Worm (Caenorhabditis elegans): Measurements from ENCODE around the gene irld-1.
A peak's percentile ranks its signal among the peaks of the same experiment; 100 is the strongest.

The irld-1 gene

DNA sequence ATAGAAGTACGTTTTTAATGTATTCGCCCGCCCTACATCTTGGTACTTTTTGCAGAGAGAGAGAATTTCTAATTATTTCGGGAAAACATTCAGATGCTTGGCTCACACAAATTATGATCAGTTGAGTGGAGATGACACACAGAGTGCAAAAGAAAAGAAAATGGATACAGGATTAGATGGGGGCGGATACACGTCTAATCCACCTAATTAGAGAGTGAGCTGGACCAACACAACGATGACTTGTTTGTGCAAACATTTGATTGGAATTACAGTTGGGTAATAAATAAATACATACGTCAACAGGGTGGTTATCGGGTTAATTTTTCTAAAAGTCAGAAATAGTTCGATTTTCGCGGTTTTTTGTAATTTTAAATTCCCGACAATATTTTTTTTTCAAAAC is 22.6 kb downstream of the irld-1 start:
- TF ChIP-seq unc-42 (tag; optimal IDR thresholded peaks at IDR 0.05) (peak; percentile 46), pha-2 (tag; optimal IDR thresholded peaks at IDR 0.05) (no peak), ceh-45 (GFP tag; IDR thresholded peaks at IDR 0.05) (no peak), ceh-31 (tag; optimal IDR thresholded peaks at IDR 0.05) (peak; percentile 55)

DNA sequence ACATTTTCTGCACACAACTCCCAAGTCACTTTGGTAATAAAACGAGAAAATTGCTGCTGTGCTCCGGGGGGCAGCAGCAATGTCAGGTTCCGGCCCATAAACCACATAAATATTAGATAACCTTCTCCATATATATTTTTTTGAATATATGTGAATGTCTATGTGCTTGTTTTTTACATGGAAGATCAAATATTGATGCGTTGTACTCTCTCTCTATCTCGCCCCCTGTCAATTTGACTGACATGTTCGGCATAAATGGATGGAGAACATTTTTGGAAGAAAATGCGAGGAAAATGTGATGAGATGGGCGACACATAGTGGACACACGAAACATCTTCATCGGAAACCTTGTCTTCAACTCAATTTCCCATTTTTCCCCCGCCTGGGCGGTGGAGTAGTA is 23.5 kb downstream of the irld-1 start:
- TF ChIP-seq unc-55 (GFP tag; optimal IDR thresholded peaks at IDR 0.05) (peak; percentile 71), ceh-14 (tag; optimal IDR thresholded peaks at IDR 0.05) (no peak), ceh-30 (tag; optimal IDR thresholded peaks at IDR 0.05) (no peak), ceh-19 (GFP tag; optimal IDR thresholded peaks at IDR 0.05) (no peak), rnt-1 (tag; optimal IDR thresholded peaks at IDR 0.05) (no peak), unc-42 (tag; optimal IDR thresholded peaks at IDR 0.05) (peak; percentile 48)

DNA sequence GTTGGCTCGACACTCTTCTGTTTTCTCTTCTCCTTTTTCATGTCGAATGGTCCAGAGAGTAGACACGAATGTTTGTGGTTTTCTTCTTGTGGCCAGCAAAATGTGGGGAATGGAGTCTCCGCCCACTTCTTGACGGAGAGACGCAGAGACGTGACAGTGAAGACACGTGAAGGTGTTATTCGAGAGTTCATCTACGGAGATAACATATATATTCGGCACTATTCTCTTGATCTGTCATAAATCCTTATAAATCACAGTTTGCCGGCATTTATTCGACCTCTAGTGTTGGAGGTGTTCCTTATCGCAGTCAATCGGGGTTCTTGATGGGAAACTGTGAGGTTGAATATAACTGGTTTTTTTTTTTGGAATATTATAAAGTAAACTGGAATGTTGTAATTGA is 24.9 kb downstream of the irld-1 start, which contains the start of gene F32D1.3:
TSS of gene F32D1.3 (minus strand) at position 65 of the 400 bp plus-strand sequence.
- TF ChIP-seq nhr-11 (tag; optimal IDR thresholded peaks at IDR 0.05) (no peak), nhr-232 (tag; optimal IDR thresholded peaks at IDR 0.05) (no peak), unc-55 (GFP tag; optimal IDR thresholded peaks at IDR 0.05) (peak; percentile 4), ahr-1 (tag; optimal IDR thresholded peaks at IDR 0.05) (no peak), mec-3 (tag; optimal IDR thresholded peaks at IDR 0.05; ENCODE audit: borderline replicate concordance) (no peak), ets-4 (tag; optimal IDR thresholded peaks at IDR 0.05) (no peak)

DNA sequence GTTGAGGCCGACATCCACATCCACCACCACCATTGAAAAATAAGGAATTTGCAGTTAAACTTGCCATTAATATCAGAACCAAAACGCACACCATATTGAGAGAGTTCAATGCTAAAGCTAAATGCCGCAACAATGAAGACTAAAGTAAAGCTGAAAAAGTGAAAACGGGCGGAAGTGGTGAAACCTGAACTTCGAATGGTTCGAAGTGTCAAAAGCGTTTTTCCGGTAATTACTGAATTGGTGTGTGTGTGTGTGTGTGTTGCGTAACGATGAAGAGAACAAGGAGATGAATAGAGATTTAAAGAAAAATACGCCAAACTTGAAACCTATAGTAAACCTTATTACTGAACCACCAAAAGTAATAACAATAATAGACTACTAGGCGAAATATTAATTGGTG is 28.0 kb downstream of the irld-1 start, which contains the start of gene grl-13:
TSS of gene grl-13 (minus strand) at position 101 of the 400 bp plus-strand sequence.
- no peak for TF ChIP-seq pros-1 (tag; optimal IDR thresholded peaks at IDR 0.05)
- no peak for TF ChIP-seq nhr-232 (tag; optimal IDR thresholded peaks at IDR 0.05)

DNA sequence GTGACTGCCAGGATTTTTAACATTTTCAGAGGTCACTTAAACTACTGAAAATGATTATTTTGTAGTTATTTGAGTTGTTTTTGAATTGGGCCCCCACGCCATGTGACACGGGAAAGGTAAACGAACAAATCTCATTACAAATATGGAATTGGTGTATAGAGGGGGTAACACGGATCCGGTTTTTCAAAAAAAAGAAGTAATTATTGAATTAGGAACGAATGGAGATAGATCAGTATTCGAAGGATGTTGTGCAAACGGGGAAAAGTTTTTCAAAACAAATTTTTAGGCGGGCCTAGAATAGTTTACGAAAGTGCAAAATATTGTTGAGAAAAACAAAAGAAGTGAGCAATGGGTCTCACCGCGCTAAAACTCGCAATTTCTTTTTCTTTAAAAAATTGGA is 29.9 kb downstream of the irld-1 start, which contains the start of gene F32D1.11:
TSS of gene F32D1.11 (minus strand) at position 101 of the 400 bp plus-strand sequence.
- no peak for TF ChIP-seq tbx-7 (tag; optimal IDR thresholded peaks at IDR 0.05)
- no peak for TF ChIP-seq F13H6.1 (tag; optimal IDR thresholded peaks at IDR 0.05)
- TF ChIP-seq ceh-48 (tag; optimal IDR thresholded peaks at IDR 0.05), result no peak

DNA sequence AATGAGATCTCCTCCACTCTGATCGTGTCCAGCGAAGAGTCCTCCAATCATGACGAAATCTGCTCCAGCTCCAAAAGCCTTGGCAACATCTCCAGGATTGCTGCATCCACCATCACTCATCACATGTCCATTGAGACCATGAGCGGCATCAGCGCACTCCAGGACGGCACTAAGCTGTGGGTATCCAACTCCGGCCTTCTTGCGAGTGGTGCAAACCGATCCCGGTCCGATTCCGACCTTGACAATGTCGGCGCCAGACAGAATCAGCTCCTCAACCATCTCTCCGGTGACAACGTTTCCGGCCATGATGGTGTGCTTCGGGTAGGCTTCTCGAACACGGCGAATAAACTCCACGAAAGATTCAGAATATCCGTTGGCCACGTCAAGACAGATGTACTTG is 34.0 kb downstream of the irld-1 start:
- TF ChIP-seq hlh-15 (tag; optimal IDR thresholded peaks at IDR 0.05) (no peak), lin-11 (tag; optimal IDR thresholded peaks at IDR 0.05) (no peak), tbx-2 (tag; optimal IDR thresholded peaks at IDR 0.05) (no peak), fkh-10 (GFP tag; optimal IDR thresholded peaks at IDR 0.05) (no peak), ama-1 (optimal IDR thresholded peaks at IDR 0.05) (no peak), ceh-14 (tag; optimal IDR thresholded peaks at IDR 0.05) (no peak), gmeb-2 (tag; optimal IDR thresholded peaks at IDR 0.05) (no peak), ceh-34 (tag; optimal IDR thresholded peaks at IDR 0.05) (no peak), rnt-1 (tag; optimal IDR thresholded peaks at IDR 0.05) (no peak), nhr-232 (tag; optimal IDR thresholded peaks at IDR 0.05) (no peak), hlh-13 (GFP tag; optimal IDR thresholded peaks at IDR 0.05) (no peak), npax-4 (tag; optimal IDR thresholded peaks at IDR 0.05) (no peak), C08G9.2 (tag; optimal IDR thresholded peaks at IDR 0.05) (no peak), pax-1 (tag; optimal IDR thresholded peaks at IDR 0.05) (no peak), dmd-4 (tag; optimal IDR thresholded peaks at IDR 0.05; ENCODE audit: borderline replicate concordance) (no peak)

DNA sequence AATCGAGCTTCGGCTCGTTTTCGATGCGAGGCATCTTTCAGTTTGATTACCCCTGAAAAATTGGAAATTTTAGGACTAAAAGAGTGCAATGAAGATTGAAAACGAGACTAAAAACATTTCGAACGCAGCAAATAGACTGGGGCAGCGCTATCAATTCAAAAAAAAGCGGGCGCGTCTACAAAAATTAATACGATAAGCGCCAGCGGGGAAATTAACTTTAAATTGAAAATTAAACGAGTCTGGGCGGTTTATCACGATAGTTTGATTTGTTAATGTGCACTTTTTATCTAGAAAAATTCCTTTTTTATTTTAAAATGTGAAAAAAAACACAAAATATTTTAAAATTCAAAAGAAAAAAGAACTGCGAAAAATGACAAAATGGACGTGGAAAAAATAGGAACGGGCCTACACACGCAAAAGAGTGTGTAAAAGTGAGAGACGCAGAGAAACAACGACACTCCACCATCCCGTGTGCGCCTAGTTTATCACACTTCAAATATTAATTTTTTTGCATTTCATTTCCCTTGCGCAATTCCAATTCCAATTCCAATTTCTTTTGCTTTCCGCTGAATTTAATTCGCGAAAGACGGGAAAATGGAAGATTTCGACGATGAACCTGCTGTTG is 34.9 kb downstream of the irld-1 start, which contains the start of the genes gmpr-1 and fipp-1:
TSS of gene gmpr-1 (minus strand) at position 75 of the 625 bp plus-strand sequence.
TSS of gene fipp-1 (plus strand) at position 499 of the 625 bp plus-strand sequence.
- TF ChIP-seq nfya-1 (tag; optimal IDR thresholded peaks at IDR 0.05) (peak; percentile 29), ceh-31 (tag; optimal IDR thresholded peaks at IDR 0.05) (peak; percentile 12), elt-2 (tag; optimal IDR thresholded peaks at IDR 0.05) (peak; percentile 32), ceh-2 (tag; optimal IDR thresholded peaks at IDR 0.05) (no peak), ceh-14 (tag; optimal IDR thresholded peaks at IDR 0.05) (peak; percentile 22), unc-42 (tag; optimal IDR thresholded peaks at IDR 0.05) (peak; percentile 43), sdc-2 (tag; optimal IDR thresholded peaks at IDR 0.05) (no peak)
